Worm (Caenorhabditis elegans) whole organism, L1 larva: ENCODE data around the gene daf-9.
A peak's percentile ranks its signal among the peaks of the same experiment; 100 is the strongest.

Experiments used
- C16A3.4 ChIP-seq: fragments of 150-350 bp; optimal IDR thresholded peaks from 2 replicates; lab custom pipeline; 2014; ENCODE audit warnings: missing biosample characterization, missing genetic modification characterization
- blmp-1 ChIP-seq: fragments of 150-350 bp; optimal IDR thresholded peaks from 2 replicates; lab custom pipeline; 2014; ENCODE audit warnings: missing biosample characterization, missing genetic modification characterization
- ceh-63 ChIP-seq: fragments of 200-800 bp; sonication (Bioruptor generic); optimal IDR thresholded peaks from 2 replicates; lab custom pipeline; 2018; ENCODE audit warnings: mild to moderate bottlenecking, missing genetic modification characterization, missing compliant biosample characterization
- ceh-82 ChIP-seq, 3 experiments: fragments of 150-350 bp in 1 of 3; sonication (generic microtip) in 2 of 3; optimal IDR thresholded peaks; 2 replicates each; lab custom pipeline; 2014 to 2017; ENCODE audit warnings: missing biosample characterization in 3 of 3, missing genetic modification characterization in 3 of 3
- ceh-88 ChIP-seq: fragments of 200-800 bp; sonication (Bioruptor generic); IDR thresholded peaks from 2 replicates; pipeline ENCODE4 v1.3.6; 2022; ENCODE audit warnings: missing genetic modification characterization, missing compliant biosample characterization
- dsc-1 ChIP-seq: sonication (generic microtip); optimal IDR thresholded peaks from 2 replicates; lab custom pipeline; 2016; ENCODE audit warnings: mild to moderate bottlenecking, missing genetic modification characterization, missing compliant biosample characterization
- efl-1 ChIP-seq, 4 experiments: fragments of 150-350 bp; optimal IDR thresholded peaks in 3 of 4; peaks in 1 of 4; 1 replicate in 1 of 4; 2 replicates in 3 of 4; lab custom pipeline; 2014; ENCODE audit warnings: missing biosample characterization in 2 of 4, missing genetic modification characterization in 2 of 4, missing genetic modification reagents in 2 of 4
- elt-2 ChIP-seq: sonication (generic microtip); optimal IDR thresholded peaks from 2 replicates; lab custom pipeline; 2016; ENCODE audit warnings: missing genetic modification characterization, mild to moderate bottlenecking, inconsistent platforms, missing compliant biosample characterization, missing genetic modification reagents
- fkh-10 ChIP-seq: sonication (generic microtip); optimal IDR thresholded peaks from 2 replicates; lab custom pipeline; 2017; ENCODE audit warnings: missing biosample characterization, missing genetic modification reagents, missing genetic modification characterization
- hlh-17 ChIP-seq: fragments of 200-800 bp; sonication (Bioruptor generic); optimal IDR thresholded peaks from 2 replicates; lab custom pipeline; 2018; ENCODE audit warnings: missing genetic modification characterization, mild to moderate bottlenecking, missing compliant biosample characterization, moderate library complexity, borderline replicate concordance
- hpl-2 ChIP-seq: fragments of 150-350 bp; optimal IDR thresholded peaks from 2 replicates; lab custom pipeline; 2014; ENCODE audit warnings: missing biosample characterization, missing genetic modification reagents, missing genetic modification characterization
- isw-1 ChIP-seq: fragments of 200-800 bp; sonication (Bioruptor generic); IDR thresholded peaks from 2 replicates; pipeline ENCODE4 v1.3.6; 2022; ENCODE audit warnings: missing genetic modification characterization, missing compliant biosample characterization
- jun-1 ChIP-seq: fragments of 150-350 bp; optimal IDR thresholded peaks from 2 replicates; lab custom pipeline; 2014; ENCODE audit warnings: missing biosample characterization, missing genetic modification reagents, missing genetic modification characterization
- lin-13 ChIP-seq: fragments of 150-350 bp; optimal IDR thresholded peaks from 2 replicates; lab custom pipeline; 2014; ENCODE audit warnings: missing biosample characterization, missing genetic modification reagents, missing genetic modification characterization
- lin-14 ChIP-seq: fragments of 200-800 bp; sonication (Bioruptor generic); optimal IDR thresholded peaks from 2 replicates; lab custom pipeline; 2018; ENCODE audit warnings: mild to moderate bottlenecking, missing genetic modification characterization, moderate library complexity, missing compliant biosample characterization
- lin-15B ChIP-seq: fragments of 150-350 bp; sonication (generic microtip); optimal IDR thresholded peaks from 3 replicates; lab custom pipeline; 2014; ENCODE audit warnings: missing biosample characterization, missing genetic modification characterization
- lsy-2 ChIP-seq, 2 experiments: fragments of 150-350 bp; optimal IDR thresholded peaks; 2 replicates each; lab custom pipeline; 2014; ENCODE audit warnings: missing biosample characterization in 2 of 2, missing genetic modification characterization in 2 of 2
- mdl-1 ChIP-seq, 2 experiments: fragments of 150-350 bp; optimal IDR thresholded peaks; 2 replicates each; lab custom pipeline; 2014 to 2017; ENCODE audit warnings: missing biosample characterization in 2 of 2, missing genetic modification characterization in 2 of 2, inconsistent platforms in 1 of 2
- nhr-11 ChIP-seq: fragments of 150-350 bp; optimal IDR thresholded peaks from 2 replicates; lab custom pipeline; 2014; ENCODE audit warnings: missing biosample characterization, missing genetic modification characterization
- nhr-20 ChIP-seq: sonication (generic microtip); optimal IDR thresholded peaks from 2 replicates; lab custom pipeline; 2016; ENCODE audit warnings: mild to moderate bottlenecking, missing genetic modification characterization, missing compliant biosample characterization
- nhr-47 ChIP-seq: sonication (generic microtip); optimal IDR thresholded peaks from 2 replicates; lab custom pipeline; 2016; ENCODE audit warnings: mild to moderate bottlenecking, missing genetic modification characterization, moderate library complexity, missing compliant biosample characterization
- nhr-76 ChIP-seq: sonication (generic microtip); optimal IDR thresholded peaks from 2 replicates; lab custom pipeline; 2017; ENCODE audit warnings: missing biosample characterization, missing genetic modification characterization
- nhr-77 ChIP-seq: fragments of 150-350 bp; optimal IDR thresholded peaks from 2 replicates; lab custom pipeline; 2014; ENCODE audit warnings: missing biosample characterization, missing genetic modification characterization
- nhr-84 ChIP-seq: sonication (generic microtip); optimal IDR thresholded peaks from 2 replicates; lab custom pipeline; 2017; ENCODE audit warnings: missing biosample characterization, missing genetic modification characterization
- pag-3 ChIP-seq: sonication (generic microtip); optimal IDR thresholded peaks from 2 replicates; lab custom pipeline; 2017; ENCODE audit warnings: missing genetic modification characterization, mild to moderate bottlenecking, missing compliant biosample characterization, antibody characterized with exemption, borderline replicate concordance; ENCODE audit not compliant: insufficient read depth
- pqm-1 ChIP-seq: sonication (generic microtip); optimal IDR thresholded peaks from 3 replicates; lab custom pipeline; 2017; ENCODE audit warnings: missing biosample characterization, missing genetic modification characterization
- sptf-1 ChIP-seq: fragments of 150-350 bp; optimal IDR thresholded peaks from 2 replicates; lab custom pipeline; 2014; ENCODE audit warnings: missing biosample characterization, missing genetic modification characterization
- tlp-1 ChIP-seq: fragments of 150-350 bp; optimal IDR thresholded peaks from 2 replicates; lab custom pipeline; 2014; ENCODE audit warnings: missing biosample characterization, missing genetic modification characterization
- xbp-1 ChIP-seq: sonication (generic microtip); optimal IDR thresholded peaks from 2 replicates; lab custom pipeline; 2016; ENCODE audit warnings: missing genetic modification characterization, missing compliant biosample characterization
- ztf-4 ChIP-seq: fragments of 150-350 bp; optimal IDR thresholded peaks from 2 replicates; lab custom pipeline; 2014; ENCODE audit warnings: missing biosample characterization, missing genetic modification characterization

Gene daf-9

ce11 chrX:6196627-6197026 is at the start of gene daf-9:
daf-9 (plus strand) TSS chrX:6196927.
- TF ChIP-seq nhr-84 (no peak), hpl-2 (GFP tag; lab: Kevin White, UChicago) (no peak), ztf-4 (no peak), blmp-1 (tag; lab: Kevin White, UChicago) (no peak), lin-13 (GFP tag; lab: Kevin White, UChicago) (no peak), pag-3 (tag; lab: Kevin White, UChicago) (no peak), ceh-88 (GFP tag; lab: Robert Waterston, UW) (no peak), elt-2 (tag; lab: Kevin White, UChicago) (no peak), C16A3.4 (tag; lab: Kevin White, UChicago) (no peak), sptf-1 (no peak), lsy-2 (tag; optimal IDR thresholded peaks at IDR 0.05; lab: Kevin White, UChicago) (no peak), mdl-1 (tag; optimal IDR thresholded peaks at IDR 0.05; lab: Kevin White, UChicago) (no peak), nhr-47 (tag; lab: Kevin White, UChicago) (no peak), ceh-63 (GFP tag; lab: Kevin White, UChicago) (no peak)

- no peak for TF ChIP-seq pag-3 (tag; lab: Kevin White, UChicago)
- TF ChIP-seq lin-14 (GFP tag; lab: Kevin White, UChicago) = no peak
- TF ChIP-seq nhr-47 (tag; lab: Kevin White, UChicago) = no peak
- TF ChIP-seq pqm-1 (tag; lab: Kevin White, UChicago) = no peak
- no peak for TF ChIP-seq jun-1 (tag; lab: Kevin White, UChicago)
- no peak for TF ChIP-seq nhr-20 (tag; lab: Kevin White, UChicago)
- TF ChIP-seq isw-1 (GFP tag; lab: Robert Waterston, UW) = no peak
- TF ChIP-seq hlh-17 = no peak
- TF ChIP-seq ceh-63 (GFP tag; lab: Kevin White, UChicago) = no peak
- no peak for TF ChIP-seq ceh-82 (tag; optimal IDR thresholded peaks at IDR 0.05; lab: Kevin White, UChicago)
- no peak for TF ChIP-seq nhr-76 (tag; lab: Kevin White, UChicago)
- no peak for TF ChIP-seq nhr-77
- no peak for TF ChIP-seq lin-15B (tag; lab: Kevin White, UChicago)
- no peak for TF ChIP-seq ceh-88 (GFP tag; lab: Robert Waterston, UW)
Measured at ce11 chrX:6150449-6150848, 46.3 kb upstream of the daf-9 start, which contains the start of gene tag-275. tag-275 (minus strand) TSS chrX:6150549.

ce11 chrX:6150949-6151519 is 45.7 kb upstream of the daf-9 start:
- TF ChIP-seq blmp-1 (tag; lab: Kevin White, UChicago) (peak; percentile 3), nhr-47 (tag; lab: Kevin White, UChicago) (no peak), dsc-1 (tag; lab: Kevin White, UChicago) (peak; percentile 78)

ce11 chrX:6155436-6155835 is 41.3 kb upstream of the daf-9 start:
- no peak for TF ChIP-seq xbp-1 (tag; lab: Kevin White, UChicago)

- TF ChIP-seq fkh-10 (GFP tag; lab: Kevin White, UChicago) = no peak
- TF ChIP-seq tlp-1 (tag; lab: Kevin White, UChicago) = no peak
- TF ChIP-seq efl-1 (optimal IDR thresholded peaks at IDR 0.05; lab: Kevin White, UChicago) = no peak
- peak in 1 of 2 experiments; percentile 66 for TF ChIP-seq efl-1 (GFP tag; optimal IDR thresholded peaks at IDR 0.05 in 1 of 2; lab: Kevin White, UChicago)
- peak; percentile 58 for TF ChIP-seq elt-2 (tag; lab: Kevin White, UChicago)
- TF ChIP-seq mdl-1 (tag; optimal IDR thresholded peaks at IDR 0.05; lab: Kevin White, UChicago) = no peak
- TF ChIP-seq hpl-2 (GFP tag; lab: Kevin White, UChicago) = no peak
- no peak for TF ChIP-seq nhr-11 (tag; lab: Kevin White, UChicago)
Measured at ce11 chrX:6157411-6157916, 39.3 kb upstream of the daf-9 start.
